Fruit fly (Drosophila melanogaster) whole organism: ENCODE measurements around the gene Rnf146.

ENCODE experiments used
- psq ChIP-seq: fragments of >200 bp; optimal IDR thresholded peaks from 2 replicates; lab custom pipeline; 2017
- usp ChIP-seq: fragments of >200 bp; optimal IDR thresholded peaks from 2 replicates; lab custom pipeline; 2017; ENCODE audit warnings: missing biosample characterization, missing genetic modification characterization, mixed read lengths

DNA sequence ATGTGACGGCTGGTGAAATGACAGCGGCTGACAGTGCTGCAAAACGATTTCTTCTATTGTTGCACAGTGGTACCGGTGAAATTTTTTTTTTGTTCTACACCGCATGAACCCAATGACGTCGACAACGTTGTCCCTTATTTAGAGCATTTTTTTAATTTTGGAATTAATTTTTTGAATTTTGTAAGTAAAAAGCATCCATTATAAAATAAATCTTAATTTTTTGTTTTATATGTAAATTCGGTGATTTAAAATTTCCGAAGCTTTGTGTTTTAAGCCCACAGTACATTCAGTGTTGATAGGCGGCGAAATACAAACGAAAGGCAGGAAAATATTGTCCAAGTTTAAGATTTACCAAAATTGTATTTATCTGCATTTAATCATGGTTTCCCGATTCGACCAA, 30.4 kb downstream of the Rnf146 start, which contains the start of the genes Lon and PIG-F:
- TF ChIP-seq psq (lab: Kevin White, UChicago): no peak
- TF ChIP-seq usp (GFP tag; lab: Kevin White, UChicago): no peak
